Fruit fly (Drosophila melanogaster): ENCODE measurements around the gene CG14742.
A peak's percentile ranks its signal among the peaks of the same experiment; 100 is the strongest.

Gene CG14742

DNA sequence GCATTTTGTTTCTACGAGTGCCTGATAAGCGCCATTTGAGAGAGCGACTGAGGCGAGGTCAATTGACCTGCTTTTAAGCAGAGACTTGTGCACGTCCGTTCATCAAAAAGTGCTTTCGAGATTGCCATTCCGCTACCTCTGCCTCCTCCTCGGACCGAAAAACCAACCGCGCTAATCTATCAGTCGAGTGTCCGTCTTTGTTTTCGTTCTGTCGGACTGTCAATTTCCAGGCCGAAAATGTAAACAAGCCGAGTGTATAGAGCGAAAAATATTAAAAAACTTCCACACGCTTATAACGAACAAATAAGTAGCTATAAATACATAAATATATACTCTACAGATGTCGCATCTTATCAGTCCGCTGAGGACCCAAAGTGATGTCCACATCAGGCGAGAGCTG, 44.7 kb downstream of the CG14742 start:
- peak; percentile 58 for TF ChIP-seq Eip78C (GFP tag)
- TF ChIP-seq Blimp-1 (GFP tag; optimal IDR thresholded peaks at IDR 0.05): no peak
- no peak for TF ChIP-seq CG6854 (GFP tag; optimal IDR thresholded peaks at IDR 0.05)
- no peak for TF ChIP-seq salr (GFP tag; optimal IDR thresholded peaks at IDR 0.05)
- peak; percentile 100 for TF ChIP-seq svp (GFP tag)
- TF ChIP-seq CG6808 (GFP tag; optimal IDR thresholded peaks at IDR 0.05): no peak

DNA sequence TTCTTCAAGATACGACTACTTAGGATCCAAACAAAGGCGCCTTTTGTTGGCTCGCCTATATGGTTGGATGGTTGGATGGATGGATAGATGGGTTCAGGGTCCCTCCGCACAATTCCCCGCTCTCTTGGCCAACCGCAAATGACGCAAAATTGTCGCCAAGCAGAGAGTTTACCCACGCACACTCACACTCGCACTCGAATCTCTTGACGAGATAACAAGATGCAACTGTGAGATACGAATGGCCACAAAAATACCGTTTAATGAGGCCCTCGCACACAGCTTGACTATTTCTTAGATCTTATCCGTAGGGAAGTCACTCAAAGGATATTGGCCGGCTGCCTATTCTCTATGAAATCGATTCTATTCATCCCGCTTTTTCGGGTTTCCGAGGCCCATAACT, 45.5 kb downstream of the CG14742 start:
- TF ChIP-seq CG6792 (GFP tag; optimal IDR thresholded peaks at IDR 0.05) (no peak), dac (GFP tag; optimal IDR thresholded peaks at IDR 0.05) (no peak), CG6163 (GFP tag; IDR thresholded peaks at IDR 0.05) (no peak), esn (GFP tag; optimal IDR thresholded peaks at IDR 0.05) (no peak), net (GFP tag; optimal IDR thresholded peaks at IDR 0.05) (no peak), CG9139 (GFP tag; optimal IDR thresholded peaks at IDR 0.05) (no peak), topi (GFP tag; optimal IDR thresholded peaks at IDR 0.05) (no peak), Hr38 (GFP tag; optimal IDR thresholded peaks at IDR 0.05) (no peak), spab (GFP tag; optimal IDR thresholded peaks at IDR 0.05) (no peak), Hr39 (GFP tag; optimal IDR thresholded peaks at IDR 0.05) (no peak), CG8319 (GFP tag; optimal IDR thresholded peaks at IDR 0.05) (no peak), CG1621 (tag; optimal IDR thresholded peaks at IDR 0.05) (no peak), fd85E (GFP tag; optimal IDR thresholded peaks at IDR 0.05) (no peak), CG34406 (GFP tag; optimal IDR thresholded peaks at IDR 0.05) (no peak), Smox (GFP tag; optimal IDR thresholded peaks at IDR 0.05) (no peak), Lpt (GFP tag; optimal IDR thresholded peaks at IDR 0.05) (no peak), CG15336 (GFP tag; IDR thresholded peaks at IDR 0.05) (no peak)

DNA sequence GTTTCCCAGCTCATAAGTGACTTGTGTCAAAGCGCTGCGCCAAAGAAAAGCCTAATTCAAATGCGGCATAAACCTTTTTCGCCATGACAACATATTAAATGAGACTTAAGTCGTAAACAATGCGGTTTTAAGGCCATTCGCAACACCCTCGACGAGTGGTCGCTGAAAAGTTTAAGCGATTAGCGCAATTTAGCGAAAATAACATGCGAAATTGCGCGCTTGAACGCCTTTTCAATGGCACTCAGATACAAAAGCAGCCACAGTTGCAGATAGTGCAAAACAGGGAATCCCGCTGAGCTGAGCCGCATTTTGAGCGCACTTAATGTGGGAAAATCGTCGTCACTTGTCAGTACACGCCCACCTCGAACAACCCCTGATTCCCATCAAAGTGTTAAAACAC, 46.4 kb downstream of the CG14742 start, which contains the start of gene CG44038:
Gene CG44038, plus strand, starts transcription at position 301 of the 400 bp plus-strand sequence.
- TF ChIP-seq CG16779 (tag; optimal IDR thresholded peaks at IDR 0.05): no peak
- TF ChIP-seq CG34406 (GFP tag; optimal IDR thresholded peaks at IDR 0.05): no peak
- no peak for TF ChIP-seq CG10669 (GFP tag; optimal IDR thresholded peaks at IDR 0.05)
- TF ChIP-seq CG7368 (GFP tag; optimal IDR thresholded peaks at IDR 0.05): no peak
- TF ChIP-seq Sox14 (GFP tag; optimal IDR thresholded peaks at IDR 0.05): no peak
- no peak for TF ChIP-seq spab (GFP tag; optimal IDR thresholded peaks at IDR 0.05)
